Fruit fly (Drosophila melanogaster) whole organism, embryonic: ENCODE data around the gene CG11951.
A peak's percentile ranks its signal among the peaks of the same experiment; 100 is the strongest.

Experiments
- Atf3 ChIP-seq: fragments of 200-800 bp; sonication (Bioruptor generic); optimal IDR thresholded peaks from 3 replicates; lab custom pipeline; 2016; ENCODE audit warnings: missing biosample characterization, missing genetic modification characterization
- Bgb ChIP-seq: fragments of 200-800 bp; sonication (Bioruptor generic); IDR thresholded peaks from 2 replicates; pipeline ENCODE4 v1.3.6; 2022; ENCODE audit warnings: missing biosample characterization, missing genetic modification characterization; ENCODE audit not compliant: partially characterized antibody
- Bteb2 ChIP-seq: fragments of 200-800 bp; sonication (Bioruptor generic); optimal IDR thresholded peaks from 2 replicates; lab custom pipeline; 2016; ENCODE audit warnings: missing biosample characterization, missing genetic modification characterization
- CG10431 ChIP-seq: fragments of 200-800 bp; sonication (Bioruptor generic); optimal IDR thresholded peaks from 3 replicates; lab custom pipeline; 2018; ENCODE audit warnings: missing biosample characterization, mild to moderate bottlenecking, missing genetic modification characterization
- CG12299 ChIP-seq: fragments of 200-800 bp; sonication (Bioruptor generic); optimal IDR thresholded peaks from 2 replicates; lab custom pipeline; 2018; ENCODE audit warnings: missing biosample characterization, mild to moderate bottlenecking, missing genetic modification characterization
- CG12659 ChIP-seq: fragments of 200-800 bp; sonication (Bioruptor generic); optimal IDR thresholded peaks from 3 replicates; lab custom pipeline; 2017; ENCODE audit warnings: mild to moderate bottlenecking, missing biosample characterization, missing genetic modification reagents, missing genetic modification characterization
- CG12744 ChIP-seq: fragments of 200-800 bp; sonication (Bioruptor generic); optimal IDR thresholded peaks from 2 replicates; lab custom pipeline; 2016; ENCODE audit warnings: missing biosample characterization, missing genetic modification characterization
- CG12769 ChIP-seq: fragments of 200-800 bp; sonication (Bioruptor generic); optimal IDR thresholded peaks from 2 replicates; lab custom pipeline; 2019; ENCODE audit warnings: missing biosample characterization, mild to moderate bottlenecking, missing genetic modification characterization, moderate library complexity
- CG13424 ChIP-seq: fragments of 200-800 bp; sonication (Bioruptor generic); optimal IDR thresholded peaks from 2 replicates; lab custom pipeline; 2019; ENCODE audit warnings: missing biosample characterization, mild to moderate bottlenecking, missing genetic modification characterization, moderate library complexity
- CG13775 ChIP-seq: fragments of 200-800 bp; sonication (Bioruptor generic); optimal IDR thresholded peaks from 3 replicates; lab custom pipeline; 2017; ENCODE audit warnings: missing biosample characterization, mild to moderate bottlenecking, missing genetic modification characterization
- CG14860 ChIP-seq: fragments of 200-800 bp; sonication (Bioruptor generic); IDR thresholded peaks from 3 replicates; pipeline ENCODE4 v1.3.6; 2022; ENCODE audit warnings: missing biosample characterization, missing genetic modification characterization; ENCODE audit not compliant: partially characterized antibody
- CG1529 ChIP-seq: fragments of 200-800 bp; sonication (Bioruptor generic); optimal IDR thresholded peaks from 3 replicates; lab custom pipeline; 2018; ENCODE audit warnings: missing biosample characterization, missing genetic modification characterization
- CG15514 ChIP-seq: fragments of 200-800 bp; sonication (Bioruptor generic); optimal IDR thresholded peaks from 3 replicates; lab custom pipeline; 2017; ENCODE audit warnings: missing biosample characterization, missing genetic modification characterization, mild to moderate bottlenecking, moderate library complexity, missing genetic modification reagents
- CG3407 ChIP-seq: fragments of 200-800 bp; sonication (Bioruptor generic); optimal IDR thresholded peaks from 2 replicates; lab custom pipeline; 2018; ENCODE audit warnings: missing biosample characterization, mild to moderate bottlenecking, missing genetic modification characterization
- CG34224 ChIP-seq: fragments of 200-800 bp; sonication (Bioruptor generic); IDR thresholded peaks from 3 replicates; pipeline ENCODE4 v1.3.6; 2022; ENCODE audit warnings: missing biosample characterization, missing genetic modification characterization; ENCODE audit not compliant: partially characterized antibody
- CG34422 ChIP-seq: fragments of 200-800 bp; sonication (Bioruptor generic); IDR thresholded peaks from 3 replicates; pipeline ENCODE4 v1.3.6; 2022; ENCODE audit warnings: missing biosample characterization, missing genetic modification characterization
- CG4424 ChIP-seq: fragments of 200-800 bp; sonication (Bioruptor generic); optimal IDR thresholded peaks from 3 replicates; lab custom pipeline; 2016; ENCODE audit warnings: missing biosample characterization, missing genetic modification characterization
- CG6765 ChIP-seq: fragments of 200-800 bp; sonication (Bioruptor generic); optimal IDR thresholded peaks from 3 replicates; lab custom pipeline; 2017; ENCODE audit warnings: missing biosample characterization, mild to moderate bottlenecking, missing genetic modification characterization
- CG8281 ChIP-seq: fragments of 200-800 bp; sonication (Bioruptor generic); optimal IDR thresholded peaks from 2 replicates; lab custom pipeline; 2018; ENCODE audit warnings: missing biosample characterization, mild to moderate bottlenecking, missing genetic modification characterization, moderate library complexity
- CG8944 ChIP-seq: fragments of 200-800 bp; sonication (Bioruptor generic); optimal IDR thresholded peaks from 3 replicates; lab custom pipeline; 2016; ENCODE audit warnings: missing biosample characterization, missing genetic modification characterization
- CG9876 ChIP-seq: fragments of 200-800 bp; sonication (Bioruptor generic); optimal IDR thresholded peaks from 2 replicates; lab custom pipeline; 2016; ENCODE audit warnings: missing biosample characterization, missing genetic modification characterization
- Chrac-16 ChIP-seq: fragments of 200-800 bp; sonication (Bioruptor generic); optimal IDR thresholded peaks from 3 replicates; lab custom pipeline; 2016; ENCODE audit warnings: missing biosample characterization, missing genetic modification characterization
- Doc2 ChIP-seq: fragments of 200-800 bp; sonication (Bioruptor generic); IDR thresholded peaks from 2 replicates; pipeline ENCODE4 v1.3.6; 2022; ENCODE audit warnings: missing biosample characterization, missing genetic modification characterization
- E2f1 ChIP-seq: fragments of 200-800 bp; sonication (Bioruptor generic); IDR thresholded peaks from 2 replicates; pipeline ENCODE4 v1.3.6; 2022; ENCODE audit warnings: missing biosample characterization, missing genetic modification characterization
- HHEX ChIP-seq: fragments of 200-800 bp; sonication (Bioruptor generic); optimal IDR thresholded peaks from 3 replicates; lab custom pipeline; 2017; ENCODE audit warnings: missing biosample characterization, mild to moderate bottlenecking, missing genetic modification characterization, missing genetic modification reagents
- HLH54F ChIP-seq: fragments of 200-800 bp; sonication (Bioruptor generic); optimal IDR thresholded peaks from 3 replicates; lab custom pipeline; 2016; ENCODE audit warnings: missing biosample characterization, missing genetic modification characterization
- Hey ChIP-seq: fragments of 200-800 bp; sonication (Bioruptor generic); optimal IDR thresholded peaks from 3 replicates; lab custom pipeline; 2018; ENCODE audit warnings: missing biosample characterization, mild to moderate bottlenecking, missing genetic modification characterization
- Mad ChIP-seq: fragments of 200-800 bp; sonication (Bioruptor generic); optimal IDR thresholded peaks from 2 replicates; lab custom pipeline; 2016; ENCODE audit warnings: missing biosample characterization, missing genetic modification characterization
- NFAT ChIP-seq: fragments of 200-800 bp; sonication (Bioruptor generic); IDR thresholded peaks from 2 replicates; pipeline ENCODE4 v1.3.6; 2022; ENCODE audit warnings: missing biosample characterization, missing genetic modification characterization
- Nf-YA ChIP-seq: fragments of 200-800 bp; sonication (Bioruptor generic); IDR thresholded peaks from 2 replicates; pipeline ENCODE4 v1.3.6; 2022; ENCODE audit warnings: missing biosample characterization, missing genetic modification characterization
- Oaz ChIP-seq: fragments of 200-800 bp; sonication (Bioruptor generic); IDR thresholded peaks from 2 replicates; pipeline ENCODE4 v1.3.6; 2022; ENCODE audit warnings: missing biosample characterization, missing genetic modification characterization
- Sox102F ChIP-seq: fragments of 200-800 bp; sonication (Bioruptor generic); optimal IDR thresholded peaks from 2 replicates; lab custom pipeline; 2018; ENCODE audit warnings: missing biosample characterization, mild to moderate bottlenecking, missing genetic modification characterization, moderate library complexity
- Ssrp ChIP-seq: fragments of 200-800 bp; sonication (Bioruptor generic); optimal IDR thresholded peaks from 2 replicates; lab custom pipeline; 2018; ENCODE audit warnings: missing biosample characterization, mild to moderate bottlenecking, missing genetic modification characterization, moderate library complexity
- Usf ChIP-seq: fragments of 200-800 bp; sonication (Bioruptor generic); optimal IDR thresholded peaks from 2 replicates; lab custom pipeline; 2017; ENCODE audit warnings: missing genotype, missing biosample characterization, missing genetic modification characterization
- ap ChIP-seq: fragments of 200-800 bp; sonication (Bioruptor generic); IDR thresholded peaks from 2 replicates; pipeline ENCODE4 v1.3.6; 2022; ENCODE audit warnings: missing biosample characterization, missing genetic modification characterization
- ash1 ChIP-seq: fragments of 200-800 bp; sonication (Bioruptor generic); optimal IDR thresholded peaks from 2 replicates; lab custom pipeline; 2018; ENCODE audit warnings: missing biosample characterization, mild to moderate bottlenecking, missing genetic modification characterization
- ato ChIP-seq: fragments of 200-800 bp; sonication (Bioruptor generic); IDR thresholded peaks from 2 replicates; pipeline ENCODE4 v1.3.6; 2022; ENCODE audit warnings: missing biosample characterization, missing genetic modification characterization; ENCODE audit not compliant: partially characterized antibody
- bbx ChIP-seq: fragments of 200-800 bp; sonication (Bioruptor generic); IDR thresholded peaks from 2 replicates; pipeline ENCODE4 v1.3.6; 2022; ENCODE audit warnings: missing biosample characterization, missing genetic modification characterization; ENCODE audit not compliant: partially characterized antibody
- dati ChIP-seq: fragments of 200-800 bp; sonication (Bioruptor generic); IDR thresholded peaks from 2 replicates; pipeline ENCODE4 v1.3.6; 2022; ENCODE audit warnings: missing biosample characterization, missing genetic modification characterization
- fru ChIP-seq: fragments of >200 bp; optimal IDR thresholded peaks from 2 replicates; lab custom pipeline; 2017
- grn ChIP-seq: fragments of 200-800 bp; sonication (Bioruptor generic); optimal IDR thresholded peaks from 3 replicates; lab custom pipeline; 2017; ENCODE audit warnings: missing biosample characterization, missing genetic modification characterization
- jumu ChIP-seq: fragments of 200-800 bp; sonication (Bioruptor generic); optimal IDR thresholded peaks from 3 replicates; lab custom pipeline; 2016; ENCODE audit warnings: missing biosample characterization, missing genetic modification characterization
- lab ChIP-seq: fragments of 200-800 bp; sonication (Bioruptor generic); optimal IDR thresholded peaks from 3 replicates; lab custom pipeline; 2017; ENCODE audit warnings: missing biosample characterization, missing genetic modification characterization, mild to moderate bottlenecking, moderate library complexity, missing genetic modification reagents
- lola ChIP-seq, 3 experiments: fragments of >200 bp in 2 of 3; fragments of 200-800 bp in 1 of 3; sonication (Bioruptor generic) in 1 of 3; optimal IDR thresholded peaks; 2 replicates each; lab custom pipeline; 2017 to 2019; ENCODE audit warnings: missing biosample characterization in 3 of 3, missing genetic modification characterization in 3 of 3, mild to moderate bottlenecking in 1 of 3, moderate library complexity in 1 of 3
- nau ChIP-seq: fragments of 200-800 bp; sonication (Bioruptor generic); optimal IDR thresholded peaks from 3 replicates; lab custom pipeline; 2017; ENCODE audit warnings: missing biosample characterization, mild to moderate bottlenecking, missing genetic modification characterization, missing genetic modification reagents
- phol ChIP-seq: fragments of 200-800 bp; sonication (Bioruptor generic); optimal IDR thresholded peaks from 3 replicates; lab custom pipeline; 2018; ENCODE audit warnings: missing biosample characterization, mild to moderate bottlenecking, missing genetic modification characterization, moderate library complexity
- pnt ChIP-seq: fragments of 200-800 bp; sonication (Bioruptor generic); optimal IDR thresholded peaks from 3 replicates; lab custom pipeline; 2016; ENCODE audit warnings: missing biosample characterization, missing genetic modification characterization
- psq ChIP-seq: fragments of 200-800 bp; sonication (Bioruptor generic); optimal IDR thresholded peaks from 2 replicates; lab custom pipeline; 2017; ENCODE audit warnings: missing biosample characterization, missing genetic modification characterization
- seq ChIP-seq: fragments of 200-800 bp; sonication (Bioruptor generic); IDR thresholded peaks from 2 replicates; pipeline ENCODE4 v1.3.6; 2022; ENCODE audit warnings: missing biosample characterization, missing genetic modification characterization
- sima ChIP-seq: fragments of 200-800 bp; sonication (Bioruptor generic); optimal IDR thresholded peaks from 2 replicates; lab custom pipeline; 2016; ENCODE audit warnings: missing biosample characterization, missing genetic modification characterization
- zfh1 ChIP-seq: fragments of 200-800 bp; sonication (Bioruptor generic); IDR thresholded peaks from 3 replicates; pipeline ENCODE4 v1.3.6; 2022; ENCODE audit warnings: missing biosample characterization, missing genetic modification characterization

Gene CG11951

dm6 chr3R:29207996-29208395 is 30.5 kb downstream of the CG11951 start (continued):
- TF ChIP-seq Doc2 (no peak), jumu (no peak), CG4424 (GFP tag; lab: Kevin White, UChicago) (peak; percentile 19), CG15514 (GFP tag; lab: Kevin White, UChicago) (peak; percentile 13), ato (GFP tag; lab: Robert Waterston, UW) (no peak), CG10431 (no peak), Mad (GFP tag; lab: Kevin White, UChicago) (peak; percentile 27), Chrac-16 (GFP tag; lab: Kevin White, UChicago) (peak; percentile 23), Ssrp (peak; percentile 65), CG12299 (tag; lab: Kevin White, UChicago) (peak; percentile 25), ash1 (GFP tag; lab: Kevin White, UChicago) (no peak), Atf3 (peak; percentile 33), CG8281 (tag; lab: Kevin White, UChicago) (peak; percentile 39), Bteb2 (GFP tag; lab: Kevin White, UChicago) (no peak), ap (GFP tag; lab: Robert Waterston, UW) (peak; percentile 53), fru (lab: Kevin White, UChicago) (no peak), dati (GFP tag; lab: Robert Waterston, UW) (no peak), CG14860 (GFP tag; lab: Robert Waterston, UW) (no peak), NFAT (GFP tag; lab: Robert Waterston, UW) (no peak), CG13424 (tag; lab: Kevin White, UChicago) (peak; percentile 75), bbx (GFP tag; lab: Robert Waterston, UW) (no peak), CG12769 (tag; lab: Kevin White, UChicago) (peak; percentile 51), CG1529 (GFP tag; lab: Kevin White, UChicago) (peak; percentile 63), Oaz (GFP tag; lab: Robert Waterston, UW) (peak; percentile 36; the same call in 1 of the 2 replicates), sima (GFP tag; lab: Kevin White, UChicago) (no peak), CG8944 (no peak), Bgb (no peak), Usf (GFP tag; lab: Kevin White, UChicago) (no peak), Nf-YA (GFP tag; lab: Robert Waterston, UW) (peak; percentile 54), Hey (tag; lab: Kevin White, UChicago) (no peak), lab (GFP tag; lab: Kevin White, UChicago) (peak; percentile 65), psq (GFP tag; lab: Kevin White, UChicago) (no peak), CG9876 (GFP tag; lab: Kevin White, UChicago) (no peak), CG34224 (GFP tag; lab: Robert Waterston, UW) (no peak), CG3407 (peak; percentile 60), CG34422 (peak; percentile 56; the same call in 1 of the 3 replicates), CG13775 (GFP tag; lab: Kevin White, UChicago) (peak; percentile 29), pnt (GFP tag; lab: Kevin White, UChicago) (no peak), nau (GFP tag; lab: Kevin White, UChicago) (peak; percentile 53), zfh1 (GFP tag; lab: Robert Waterston, UW) (peak; percentile 75), HHEX (GFP tag; lab: Kevin White, UChicago) (peak; percentile 69), HLH54F (GFP tag; lab: Kevin White, UChicago) (no peak), phol (tag; lab: Kevin White, UChicago) (peak; percentile 80), E2f1 (GFP tag; lab: Robert Waterston, UW) (0 out of 2 replicates have a peak, but pooled peaks have one; percentile 42), CG6765 (GFP tag; lab: Kevin White, UChicago) (no peak), CG12659 (peak; percentile 68), lola (GFP tag; optimal IDR thresholded peaks at IDR 0.05; lab: Kevin White, UChicago) (peak in 1 of 3 experiments; percentile 62), Sox102F (peak; percentile 89), CG12744 (GFP tag; lab: Kevin White, UChicago) (peak; percentile 10), seq (GFP tag; lab: Robert Waterston, UW) (peak; percentile 60), grn (GFP tag; lab: Kevin White, UChicago) (no peak)
